Fruit fly (Drosophila melanogaster) whole organism, embryonic: ENCODE measurements around the gene elgi.

Source experiments
- ATbp ChIP-seq: fragments of 200-800 bp; sonication (Bioruptor generic); optimal IDR thresholded peaks from 2 replicates; lab custom pipeline; 2017; ENCODE audit warnings: missing biosample characterization, mild to moderate bottlenecking, missing genetic modification characterization, missing genetic modification reagents
- C15 ChIP-seq: fragments of 200-800 bp; sonication (Bioruptor generic); IDR thresholded peaks from 3 replicates; pipeline ENCODE4 v1.3.6; 2022; ENCODE audit warnings: missing biosample characterization, missing genetic modification characterization
- CG10431 ChIP-seq: fragments of 200-800 bp; sonication (Bioruptor generic); optimal IDR thresholded peaks from 3 replicates; lab custom pipeline; 2018; ENCODE audit warnings: missing biosample characterization, mild to moderate bottlenecking, missing genetic modification characterization
- CG10543 ChIP-seq: fragments of 200-800 bp; sonication (Bioruptor generic); optimal IDR thresholded peaks from 3 replicates; lab custom pipeline; 2017; ENCODE audit warnings: missing biosample characterization, mild to moderate bottlenecking, missing genetic modification characterization, moderate library complexity
- CG12299 ChIP-seq: fragments of 200-800 bp; sonication (Bioruptor generic); optimal IDR thresholded peaks from 2 replicates; lab custom pipeline; 2018; ENCODE audit warnings: missing biosample characterization, mild to moderate bottlenecking, missing genetic modification characterization
- CG12391 ChIP-seq: fragments of 200-800 bp; sonication (Bioruptor generic); optimal IDR thresholded peaks from 3 replicates; lab custom pipeline; 2018; ENCODE audit warnings: missing biosample characterization, mild to moderate bottlenecking, missing genetic modification characterization, moderate library complexity
- CG13775 ChIP-seq: fragments of 200-800 bp; sonication (Bioruptor generic); optimal IDR thresholded peaks from 3 replicates; lab custom pipeline; 2017; ENCODE audit warnings: missing biosample characterization, mild to moderate bottlenecking, missing genetic modification characterization
- CG14965 ChIP-seq: fragments of 200-800 bp; sonication (Bioruptor generic); optimal IDR thresholded peaks from 2 replicates; lab custom pipeline; 2016; ENCODE audit warnings: missing biosample characterization, missing genetic modification characterization, borderline replicate concordance
- CG1529 ChIP-seq: fragments of 200-800 bp; sonication (Bioruptor generic); optimal IDR thresholded peaks from 3 replicates; lab custom pipeline; 2018; ENCODE audit warnings: missing biosample characterization, missing genetic modification characterization
- CG15601 ChIP-seq: fragments of 200-800 bp; sonication (Bioruptor generic); optimal IDR thresholded peaks from 3 replicates; lab custom pipeline; 2019; ENCODE audit warnings: missing biosample characterization, mild to moderate bottlenecking, missing genetic modification characterization, moderate library complexity
- CG16813 ChIP-seq: fragments of 200-800 bp; sonication (Bioruptor generic); IDR thresholded peaks from 3 replicates; pipeline ENCODE4 v1.3.6; 2022; ENCODE audit warnings: missing biosample characterization, missing genetic modification characterization; ENCODE audit not compliant: partially characterized antibody
- CG18262 ChIP-seq: fragments of 200-800 bp; optimal IDR thresholded peaks from 3 replicates; lab custom pipeline; 2019; ENCODE audit warnings: missing biosample characterization, mild to moderate bottlenecking, missing genetic modification characterization, moderate library complexity
- CG2678 ChIP-seq: fragments of 200-800 bp; sonication (Bioruptor generic); optimal IDR thresholded peaks from 3 replicates; lab custom pipeline; 2019; ENCODE audit warnings: missing biosample characterization, mild to moderate bottlenecking, missing genetic modification characterization, moderate library complexity
- CG42726 ChIP-seq: fragments of 200-800 bp; sonication (Bioruptor generic); IDR thresholded peaks from 2 replicates; pipeline ENCODE4 v1.3.6; 2022; ENCODE audit warnings: missing biosample characterization, missing genetic modification characterization; ENCODE audit not compliant: partially characterized antibody
- CG4854 ChIP-seq: fragments of 200-800 bp; sonication (Bioruptor generic); optimal IDR thresholded peaks from 2 replicates; lab custom pipeline; 2016; ENCODE audit warnings: missing biosample characterization, missing genetic modification characterization, inconsistent platforms
- CG6175 ChIP-seq: fragments of 200-800 bp; sonication (Bioruptor generic); IDR thresholded peaks from 3 replicates; pipeline ENCODE4 v1.3.6; 2022; ENCODE audit warnings: missing biosample characterization, missing genetic modification characterization
- CG7372 ChIP-seq: fragments of 200-800 bp; sonication (Bioruptor generic); IDR thresholded peaks from 2 replicates; pipeline ENCODE4 v1.3.6; 2022; ENCODE audit warnings: missing biosample characterization, missing genetic modification characterization
- CG9215 ChIP-seq: fragments of 200-800 bp; sonication (Bioruptor generic); IDR thresholded peaks from 2 replicates; pipeline ENCODE4 v1.3.6; 2022; ENCODE audit warnings: missing biosample characterization, missing genetic modification characterization
- CG9609 ChIP-seq: fragments of 200-800 bp; sonication (Bioruptor generic); optimal IDR thresholded peaks from 3 replicates; lab custom pipeline; 2016; ENCODE audit warnings: missing biosample characterization, missing genetic modification characterization
- CG9932 ChIP-seq: fragments of 200-800 bp; sonication (Bioruptor generic); IDR thresholded peaks from 2 replicates; pipeline ENCODE4 v1.3.6; 2022; ENCODE audit warnings: missing biosample characterization, missing genetic modification characterization
- CoRest ChIP-seq: fragments of 200-800 bp; sonication (Bioruptor generic); optimal IDR thresholded peaks from 3 replicates; lab custom pipeline; 2018; ENCODE audit warnings: missing biosample characterization, mild to moderate bottlenecking, missing genetic modification characterization, moderate library complexity
- Deaf1 ChIP-seq: fragments of 200-800 bp; optimal IDR thresholded peaks from 3 replicates; lab custom pipeline; 2019; ENCODE audit warnings: missing biosample characterization, mild to moderate bottlenecking, missing genetic modification characterization, moderate library complexity
- Doc3 ChIP-seq: fragments of 200-800 bp; sonication (Bioruptor generic); IDR thresholded peaks from 3 replicates; pipeline ENCODE4 v1.3.6; 2022; ENCODE audit warnings: missing biosample characterization, missing genetic modification characterization; ENCODE audit not compliant: partially characterized antibody
- E2f1 ChIP-seq: fragments of 200-800 bp; sonication (Bioruptor generic); IDR thresholded peaks from 2 replicates; pipeline ENCODE4 v1.3.6; 2022; ENCODE audit warnings: missing biosample characterization, missing genetic modification characterization
- Ets65A ChIP-seq: fragments of 200-800 bp; sonication (Bioruptor generic); peaks from one replicate; lab custom pipeline; 2016; ENCODE audit warnings: missing biosample characterization, missing genetic modification characterization
- Fer1 ChIP-seq: fragments of 200-800 bp; sonication (Bioruptor generic); optimal IDR thresholded peaks from 2 replicates; lab custom pipeline; 2017; ENCODE audit warnings: missing biosample characterization, mild to moderate bottlenecking, missing genetic modification characterization
- Fer2 ChIP-seq: fragments of 200-800 bp; sonication (Bioruptor generic); optimal IDR thresholded peaks from 2 replicates; lab custom pipeline; 2018; ENCODE audit warnings: missing biosample characterization, mild to moderate bottlenecking, missing genetic modification characterization, moderate library complexity
- Hey ChIP-seq: fragments of 200-800 bp; sonication (Bioruptor generic); optimal IDR thresholded peaks from 3 replicates; lab custom pipeline; 2018; ENCODE audit warnings: missing biosample characterization, mild to moderate bottlenecking, missing genetic modification characterization
- HmgZ ChIP-seq: fragments of 200-800 bp; sonication (Bioruptor generic); optimal IDR thresholded peaks from 2 replicates; lab custom pipeline; 2018; ENCODE audit warnings: missing biosample characterization, mild to moderate bottlenecking, missing genetic modification characterization
- MTF-1 ChIP-seq: fragments of 200-800 bp; sonication (Bioruptor generic); optimal IDR thresholded peaks from 2 replicates; lab custom pipeline; 2018; ENCODE audit warnings: missing biosample characterization, mild to moderate bottlenecking, missing genetic modification characterization, borderline replicate concordance
- Pdp1 ChIP-seq, 2 experiments: fragments of 200-800 bp; sonication (Bioruptor generic); optimal IDR thresholded peaks; 3 replicates each; lab custom pipeline; 2016; ENCODE audit warnings: missing biosample characterization in 2 of 2, missing genetic modification characterization in 2 of 2, mild to moderate bottlenecking in 1 of 2, moderate library complexity in 1 of 2
- Sox102F ChIP-seq: fragments of 200-800 bp; sonication (Bioruptor generic); optimal IDR thresholded peaks from 2 replicates; lab custom pipeline; 2018; ENCODE audit warnings: missing biosample characterization, mild to moderate bottlenecking, missing genetic modification characterization, moderate library complexity
- Usf ChIP-seq: fragments of 200-800 bp; sonication (Bioruptor generic); optimal IDR thresholded peaks from 2 replicates; lab custom pipeline; 2017; ENCODE audit warnings: missing genotype, missing biosample characterization, missing genetic modification characterization
- bbx ChIP-seq: fragments of 200-800 bp; sonication (Bioruptor generic); IDR thresholded peaks from 2 replicates; pipeline ENCODE4 v1.3.6; 2022; ENCODE audit warnings: missing biosample characterization, missing genetic modification characterization; ENCODE audit not compliant: partially characterized antibody
- bigmax ChIP-seq: fragments of 200-800 bp; sonication (Bioruptor generic); optimal IDR thresholded peaks from 2 replicates; lab custom pipeline; 2018; ENCODE audit warnings: missing biosample characterization, mild to moderate bottlenecking, missing genetic modification characterization
- br ChIP-seq: fragments of >200 bp; optimal IDR thresholded peaks from 2 replicates; lab custom pipeline; 2017
- bsh ChIP-seq, 2 experiments: fragments of 200-800 bp; sonication (Bioruptor generic); optimal IDR thresholded peaks; 2 replicates each; lab custom pipeline; 2017 to 2018; ENCODE audit warnings: mild to moderate bottlenecking in 2 of 2, missing biosample characterization in 2 of 2, missing genetic modification characterization in 2 of 2, moderate library complexity in 1 of 2
- dati ChIP-seq: fragments of 200-800 bp; sonication (Bioruptor generic); IDR thresholded peaks from 2 replicates; pipeline ENCODE4 v1.3.6; 2022; ENCODE audit warnings: missing biosample characterization, missing genetic modification characterization
- dm ChIP-seq: fragments of 200-800 bp; sonication (Bioruptor generic); optimal IDR thresholded peaks from 3 replicates; lab custom pipeline; 2016; ENCODE audit warnings: missing biosample characterization, missing genetic modification characterization
- fd3F ChIP-seq: fragments of 200-800 bp; sonication (Bioruptor generic); optimal IDR thresholded peaks from 2 replicates; lab custom pipeline; 2018; ENCODE audit warnings: missing biosample characterization, mild to moderate bottlenecking, missing genetic modification characterization, moderate library complexity
- fd64A ChIP-seq: fragments of 200-800 bp; sonication (Bioruptor generic); optimal IDR thresholded peaks from 3 replicates; lab custom pipeline; 2018; ENCODE audit warnings: missing biosample characterization, mild to moderate bottlenecking, missing genetic modification characterization
- hth ChIP-seq: fragments of >200 bp; optimal IDR thresholded peaks from 2 replicates; lab custom pipeline; 2017; ENCODE audit warnings: inconsistent platforms
- mld ChIP-seq: fragments of 200-800 bp; sonication (Bioruptor generic); IDR thresholded peaks from 3 replicates; pipeline ENCODE4 v1.3.6; 2022; ENCODE audit warnings: missing biosample characterization, missing genetic modification characterization; ENCODE audit not compliant: partially characterized antibody
- nau ChIP-seq: fragments of 200-800 bp; sonication (Bioruptor generic); optimal IDR thresholded peaks from 3 replicates; lab custom pipeline; 2017; ENCODE audit warnings: missing biosample characterization, mild to moderate bottlenecking, missing genetic modification characterization, missing genetic modification reagents
- rib ChIP-seq: fragments of 200-800 bp; sonication (Bioruptor generic); IDR thresholded peaks from 2 replicates; pipeline ENCODE4 v1.3.6; 2022; ENCODE audit warnings: missing biosample characterization, missing genetic modification characterization
- tio ChIP-seq: fragments of 200-800 bp; sonication (Bioruptor generic); optimal IDR thresholded peaks from 2 replicates; lab custom pipeline; 2017; ENCODE audit warnings: missing biosample characterization, missing genetic modification characterization, inconsistent platforms
- tup ChIP-seq: fragments of 200-800 bp; sonication (Bioruptor generic); optimal IDR thresholded peaks from 2 replicates; lab custom pipeline; 2016; ENCODE audit warnings: missing biosample characterization, mild to moderate bottlenecking, missing genetic modification characterization, moderate library complexity
- unpg ChIP-seq: fragments of 200-800 bp; sonication (Bioruptor generic); optimal IDR thresholded peaks from 3 replicates; lab custom pipeline; 2018; ENCODE audit warnings: missing biosample characterization, mild to moderate bottlenecking, missing genetic modification characterization, moderate library complexity
- zen2 ChIP-seq: fragments of 200-800 bp; sonication (Bioruptor generic); IDR thresholded peaks from 3 replicates; pipeline ENCODE4 v1.3.6; 2022; ENCODE audit warnings: missing biosample characterization, missing genetic modification characterization; ENCODE audit not compliant: partially characterized antibody

The elgi gene

dm6 chr3L:15958612-15959315 lies 2.4 kb downstream of the elgi start, which contains the start of gene CG17032 (continued):
- TF ChIP-seq CG12391 (tag; lab: Kevin White, UChicago): no peak
- no peak for TF ChIP-seq Fer2 (tag; lab: Kevin White, UChicago)
- no peak for TF ChIP-seq CG9609 (GFP tag; lab: Kevin White, UChicago)
- TF ChIP-seq Sox102F (GFP tag; lab: Kevin White, UChicago): no peak
- TF ChIP-seq bbx (GFP tag; lab: Robert Waterston, UW): no peak
- no peak for TF ChIP-seq br (lab: Kevin White, UChicago)
- no peak for TF ChIP-seq mld (GFP tag; lab: Robert Waterston, UW)
- no peak for TF ChIP-seq CG10431 (GFP tag; lab: Kevin White, UChicago)
- TF ChIP-seq Hey (tag; lab: Kevin White, UChicago): no peak
- no peak for TF ChIP-seq CG42726 (GFP tag; lab: Robert Waterston, UW)
- TF ChIP-seq CG2678: no peak
- peak; percentile 74 for TF ChIP-seq CG15601 (tag; lab: Kevin White, UChicago)
- peak; percentile 82 for TF ChIP-seq CG10543 (GFP tag; lab: Kevin White, UChicago)
- no peak for TF ChIP-seq zen2
- no peak for TF ChIP-seq CG9215 (GFP tag; lab: Robert Waterston, UW)
- no peak for TF ChIP-seq CG18262 (tag; lab: Kevin White, UChicago)
- TF ChIP-seq fd3F (GFP tag; lab: Kevin White, UChicago): no peak
- no peak for TF ChIP-seq CG4854
- TF ChIP-seq CG1529 (GFP tag; lab: Kevin White, UChicago): no peak
- no peak for TF ChIP-seq tup (GFP tag; lab: Kevin White, UChicago)
- no peak for TF ChIP-seq Usf (GFP tag; lab: Kevin White, UChicago)
- no peak for TF ChIP-seq hth (lab: Kevin White, UChicago)
- no peak for TF ChIP-seq CoRest
- TF ChIP-seq fd64A: no peak
- peak; percentile 57 for TF ChIP-seq Deaf1
- no peak for TF ChIP-seq Doc3 (GFP tag; lab: Robert Waterston, UW)
- TF ChIP-seq unpg (GFP tag; lab: Kevin White, UChicago): no peak
- no peak for TF ChIP-seq MTF-1 (GFP tag; lab: Kevin White, UChicago)
- TF ChIP-seq dm: no peak
- no peak for TF ChIP-seq ATbp (GFP tag; lab: Kevin White, UChicago)
- peak in 1 of 2 experiments; percentile 95 for TF ChIP-seq Pdp1 (GFP tag; optimal IDR thresholded peaks at IDR 0.05; lab: Kevin White, UChicago)
- no peak for TF ChIP-seq CG13775 (GFP tag; lab: Kevin White, UChicago)
- TF ChIP-seq C15 (GFP tag; lab: Robert Waterston, UW): no peak
- TF ChIP-seq CG16813 (GFP tag; lab: Robert Waterston, UW): no peak
- no peak for TF ChIP-seq Ets65A (GFP tag; lab: Kevin White, UChicago)
- no peak for TF ChIP-seq CG14965
- TF ChIP-seq CG12299: no peak
- no peak for TF ChIP-seq CG7372 (GFP tag; lab: Robert Waterston, UW)
- TF ChIP-seq tio (GFP tag; lab: Kevin White, UChicago): no peak
- peak; percentile 51; the same call in 1 of the 3 replicates for TF ChIP-seq CG6175
- TF ChIP-seq E2f1 (GFP tag; lab: Robert Waterston, UW): peak; percentile 26; the same call in 1 of the 2 replicates
- TF ChIP-seq bigmax (GFP tag; lab: Kevin White, UChicago): no peak
- no peak for TF ChIP-seq dati (GFP tag; lab: Robert Waterston, UW)
- TF ChIP-seq nau: no peak
- peak; percentile 40; the same call in 1 of the 2 replicates for TF ChIP-seq CG9932 (GFP tag; lab: Robert Waterston, UW)
- peak in 1 of 2 experiments; percentile 30 for TF ChIP-seq bsh (GFP tag; optimal IDR thresholded peaks at IDR 0.05; lab: Kevin White, UChicago)
- no peak for TF ChIP-seq Fer1 (GFP tag; lab: Kevin White, UChicago)
- TF ChIP-seq HmgZ (tag; lab: Kevin White, UChicago): no peak
- peak; percentile 78; the same call in 1 of the 2 replicates for TF ChIP-seq rib (GFP tag; lab: Robert Waterston, UW)
